Fruit fly (Drosophila melanogaster) whole organism, embryonic: ENCODE measurements around the gene CG10804.

Source experiments
- Abd-B ChIP-seq: fragments of 200-800 bp; sonication (Bioruptor generic); optimal IDR thresholded peaks from 2 replicates; lab custom pipeline; 2018; ENCODE audit warnings: missing biosample characterization, mild to moderate bottlenecking, missing genetic modification characterization, moderate library complexity
- Antp ChIP-seq: fragments of 200-800 bp; sonication (Bioruptor generic); optimal IDR thresholded peaks from 3 replicates; lab custom pipeline; 2016; ENCODE audit warnings: missing biosample characterization, missing genetic modification characterization
- Atf3 ChIP-seq: fragments of 200-800 bp; sonication (Bioruptor generic); optimal IDR thresholded peaks from 3 replicates; lab custom pipeline; 2016; ENCODE audit warnings: missing biosample characterization, missing genetic modification characterization
- CG10543 ChIP-seq: fragments of 200-800 bp; sonication (Bioruptor generic); optimal IDR thresholded peaks from 3 replicates; lab custom pipeline; 2017; ENCODE audit warnings: missing biosample characterization, mild to moderate bottlenecking, missing genetic modification characterization, moderate library complexity
- CG12942 ChIP-seq: fragments of 200-800 bp; sonication (Bioruptor generic); optimal IDR thresholded peaks from 3 replicates; lab custom pipeline; 2016; ENCODE audit warnings: missing biosample characterization, missing genetic modification characterization
- CG1529 ChIP-seq: fragments of 200-800 bp; sonication (Bioruptor generic); optimal IDR thresholded peaks from 3 replicates; lab custom pipeline; 2018; ENCODE audit warnings: missing biosample characterization, missing genetic modification characterization
- CG31224 ChIP-seq: fragments of 200-800 bp; sonication (Bioruptor generic); IDR thresholded peaks from 2 replicates; pipeline ENCODE4 v1.3.6; 2022; ENCODE audit warnings: missing biosample characterization, missing genetic modification characterization
- CG33213 ChIP-seq: fragments of 200-800 bp; sonication (Bioruptor generic); optimal IDR thresholded peaks from 3 replicates; lab custom pipeline; 2016; ENCODE audit warnings: missing biosample characterization, missing genetic modification characterization
- CG3726 ChIP-seq: fragments of 200-800 bp; sonication (Bioruptor generic); IDR thresholded peaks from 3 replicates; pipeline ENCODE4, ENCODE4 v1.3.6; 2022; ENCODE audit warnings: missing biosample characterization, missing genetic modification characterization
- CG4404 ChIP-seq: fragments of 200-800 bp; sonication (Bioruptor generic); IDR thresholded peaks from 2 replicates; pipeline ENCODE4 v1.3.6; 2022; ENCODE audit warnings: missing biosample characterization, missing genetic modification characterization
- CG4424 ChIP-seq: fragments of 200-800 bp; sonication (Bioruptor generic); optimal IDR thresholded peaks from 3 replicates; lab custom pipeline; 2016; ENCODE audit warnings: missing biosample characterization, missing genetic modification characterization
- CG4707 ChIP-seq: fragments of 200-800 bp; sonication (Bioruptor generic); optimal IDR thresholded peaks from 2 replicates; lab custom pipeline; 2018; ENCODE audit warnings: missing biosample characterization, mild to moderate bottlenecking, missing genetic modification characterization, moderate library complexity
- CG4820 ChIP-seq: fragments of 200-800 bp; sonication (Bioruptor generic); optimal IDR thresholded peaks from 3 replicates; lab custom pipeline; 2016; ENCODE audit warnings: missing biosample characterization, missing genetic modification characterization
- CG6272 ChIP-seq: fragments of 200-800 bp; sonication (Bioruptor generic); IDR thresholded peaks from 2 replicates; pipeline ENCODE4 v1.3.6; 2022; ENCODE audit warnings: missing biosample characterization, missing genetic modification characterization
- CG6813 ChIP-seq: fragments of 200-800 bp; sonication (Bioruptor generic); optimal IDR thresholded peaks from 2 replicates; lab custom pipeline; 2017; ENCODE audit warnings: missing biosample characterization, missing genetic modification characterization, mild to moderate bottlenecking, moderate library complexity, missing genetic modification reagents
- CG7357 ChIP-seq: fragments of 200-800 bp; sonication (Bioruptor generic); IDR thresholded peaks from 3 replicates; pipeline ENCODE4 v1.3.6; 2022; ENCODE audit warnings: missing biosample characterization, missing genetic modification characterization
- CG7786 ChIP-seq: fragments of 200-800 bp; sonication (Bioruptor generic); optimal IDR thresholded peaks from 2 replicates; lab custom pipeline; 2016; ENCODE audit warnings: missing biosample characterization, missing genetic modification characterization
- CG7963 ChIP-seq: fragments of 200-800 bp; sonication (Bioruptor generic); IDR thresholded peaks from 3 replicates; pipeline ENCODE4 v1.3.6; 2022; ENCODE audit warnings: missing biosample characterization, missing genetic modification characterization; ENCODE audit not compliant: partially characterized antibody
- CG8388 ChIP-seq: fragments of 200-800 bp; sonication (Bioruptor generic); optimal IDR thresholded peaks from 2 replicates; lab custom pipeline; 2019; ENCODE audit warnings: missing biosample characterization, mild to moderate bottlenecking, missing genetic modification characterization, moderate library complexity
- CG9817 ChIP-seq: fragments of 200-800 bp; sonication (Bioruptor generic); optimal IDR thresholded peaks from 2 replicates; lab custom pipeline; 2018; ENCODE audit warnings: missing biosample characterization, mild to moderate bottlenecking, missing genetic modification characterization, moderate library complexity
- Chrac-16 ChIP-seq: fragments of 200-800 bp; sonication (Bioruptor generic); optimal IDR thresholded peaks from 3 replicates; lab custom pipeline; 2016; ENCODE audit warnings: missing biosample characterization, missing genetic modification characterization
- Dll ChIP-seq: fragments of 200-800 bp; sonication (Bioruptor generic); IDR thresholded peaks from 4 replicates; pipeline ENCODE4 v1.3.6; 2022; ENCODE audit warnings: missing biosample characterization, missing genetic modification characterization; ENCODE audit not compliant: partially characterized antibody
- Drgx ChIP-seq: fragments of 200-800 bp; sonication (Bioruptor generic); IDR thresholded peaks from 2 replicates; pipeline ENCODE4 v1.3.6; 2022; ENCODE audit warnings: missing biosample characterization, missing genetic modification characterization
- Ets65A ChIP-seq: fragments of 200-800 bp; sonication (Bioruptor generic); peaks from one replicate; lab custom pipeline; 2016; ENCODE audit warnings: missing biosample characterization, missing genetic modification characterization
- Hey ChIP-seq: fragments of 200-800 bp; sonication (Bioruptor generic); optimal IDR thresholded peaks from 3 replicates; lab custom pipeline; 2018; ENCODE audit warnings: missing biosample characterization, mild to moderate bottlenecking, missing genetic modification characterization
- Hr51 ChIP-seq, 2 experiments: fragments of 200-800 bp; sonication (Bioruptor generic); optimal IDR thresholded peaks; 2 replicates in 1 of 2; 3 replicates in 1 of 2; lab custom pipeline; 2016 to 2018; ENCODE audit warnings: missing biosample characterization in 2 of 2, missing genetic modification characterization in 2 of 2, mild to moderate bottlenecking in 1 of 2, moderate library complexity in 1 of 2
- Med ChIP-seq: fragments of 200-800 bp; sonication (Bioruptor generic); peaks from one replicate; lab custom pipeline; 2016; ENCODE audit warnings: missing biosample characterization, missing genetic modification characterization, mild to moderate bottlenecking, inconsistent platforms, moderate library complexity
- Trl ChIP-seq, 3 experiments: fragments of >200 bp in 2 of 3; fragments of 200-800 bp in 1 of 3; sonication (Bioruptor generic) in 1 of 3; optimal IDR thresholded peaks; 2 replicates in 1 of 3; 3 replicates in 2 of 3; lab custom pipeline; 2016 to 2017; ENCODE audit warnings: missing biosample characterization in 1 of 3, missing genetic modification characterization in 1 of 3
- Vsx1 ChIP-seq: fragments of 200-800 bp; sonication (Bioruptor generic); optimal IDR thresholded peaks from 2 replicates; lab custom pipeline; 2017; ENCODE audit warnings: missing biosample characterization, mild to moderate bottlenecking, missing genetic modification characterization, missing genetic modification reagents
- ara ChIP-seq: fragments of 200-800 bp; sonication (Bioruptor generic); IDR thresholded peaks from 2 replicates; pipeline ENCODE4 v1.3.6; 2022; ENCODE audit warnings: missing biosample characterization, missing genetic modification characterization
- ash1 ChIP-seq: fragments of 200-800 bp; sonication (Bioruptor generic); optimal IDR thresholded peaks from 2 replicates; lab custom pipeline; 2018; ENCODE audit warnings: missing biosample characterization, mild to moderate bottlenecking, missing genetic modification characterization
- btn ChIP-seq: fragments of 200-800 bp; sonication (Bioruptor generic); optimal IDR thresholded peaks from 2 replicates; lab custom pipeline; 2016; ENCODE audit warnings: missing biosample characterization, missing genetic modification characterization
- cwo ChIP-seq: fragments of 200-800 bp; sonication (Bioruptor generic); optimal IDR thresholded peaks from 3 replicates; lab custom pipeline; 2017; ENCODE audit warnings: missing biosample characterization, missing genetic modification characterization, mild to moderate bottlenecking, moderate library complexity, missing genetic modification reagents
- danr ChIP-seq: fragments of 200-800 bp; sonication (Bioruptor generic); IDR thresholded peaks from 2 replicates; pipeline ENCODE4 v1.3.6; 2022; ENCODE audit warnings: missing biosample characterization, missing genetic modification characterization
- disco-r ChIP-seq: fragments of 200-800 bp; sonication (Bioruptor generic); optimal IDR thresholded peaks from 2 replicates; lab custom pipeline; 2016; ENCODE audit warnings: missing biosample characterization, missing genetic modification characterization
- dm ChIP-seq: fragments of 200-800 bp; sonication (Bioruptor generic); optimal IDR thresholded peaks from 3 replicates; lab custom pipeline; 2016; ENCODE audit warnings: missing biosample characterization, missing genetic modification characterization
- grn ChIP-seq: fragments of 200-800 bp; sonication (Bioruptor generic); optimal IDR thresholded peaks from 3 replicates; lab custom pipeline; 2017; ENCODE audit warnings: missing biosample characterization, missing genetic modification characterization
- gt ChIP-seq: fragments of 200-800 bp; sonication (Bioruptor generic); IDR thresholded peaks from 2 replicates; pipeline ENCODE4 v1.3.6; 2022; ENCODE audit warnings: missing biosample characterization, missing genetic modification characterization
- hbn ChIP-seq: fragments of 200-800 bp; sonication (Bioruptor generic); IDR thresholded peaks from 2 replicates; pipeline ENCODE4 v1.3.6; 2022; ENCODE audit warnings: missing biosample characterization, missing genetic modification characterization; ENCODE audit not compliant: partially characterized antibody
- nerfin-1 ChIP-seq: fragments of 200-800 bp; sonication (Bioruptor generic); optimal IDR thresholded peaks from 3 replicates; lab custom pipeline; 2019; ENCODE audit warnings: missing biosample characterization, mild to moderate bottlenecking, missing genetic modification characterization, moderate library complexity
- pho ChIP-seq: fragments of 200-800 bp; sonication (Bioruptor generic); optimal IDR thresholded peaks from 2 replicates; lab custom pipeline; 2016; ENCODE audit warnings: missing biosample characterization, missing genetic modification characterization
- pita ChIP-seq: fragments of 200-800 bp; sonication (Bioruptor generic); optimal IDR thresholded peaks from 2 replicates; lab custom pipeline; 2017; ENCODE audit warnings: missing biosample characterization, mild to moderate bottlenecking, missing genetic modification characterization
- prd ChIP-seq, 3 experiments: fragments of >200 bp in 2 of 3; fragments of 200-800 bp in 1 of 3; sonication (Bioruptor generic) in 1 of 3; optimal IDR thresholded peaks in 2 of 3; IDR thresholded peaks in 1 of 3; 2 replicates in 2 of 3; 3 replicates in 1 of 3; pipeline versions ENCODE4 v1.3.6 to Lab custom; 2017 to 2022; ENCODE audit warnings: missing biosample characterization in 1 of 3, missing genetic modification characterization in 1 of 3
- rib ChIP-seq: fragments of 200-800 bp; sonication (Bioruptor generic); IDR thresholded peaks from 2 replicates; pipeline ENCODE4 v1.3.6; 2022; ENCODE audit warnings: missing biosample characterization, missing genetic modification characterization
- sim ChIP-seq: fragments of 200-800 bp; sonication (Bioruptor generic); IDR thresholded peaks from 2 replicates; pipeline ENCODE4 v1.3.6; 2022; ENCODE audit warnings: missing biosample characterization, missing genetic modification characterization
- sisA ChIP-seq: fragments of 200-800 bp; sonication (Bioruptor generic); IDR thresholded peaks from 2 replicates; pipeline ENCODE4 v1.3.6; 2022; ENCODE audit warnings: missing biosample characterization, missing genetic modification characterization
- ssp ChIP-seq: fragments of 200-800 bp; sonication (Bioruptor generic); IDR thresholded peaks from 2 replicates; pipeline ENCODE4 v1.3.6; 2022; ENCODE audit warnings: missing biosample characterization, missing genetic modification characterization
- tgo ChIP-seq: fragments of 200-800 bp; sonication (Bioruptor generic); IDR thresholded peaks from 3 replicates; pipeline ENCODE4 v1.3.6; 2022; ENCODE audit warnings: missing biosample characterization, missing genetic modification characterization
- usp ChIP-seq: fragments of >200 bp; optimal IDR thresholded peaks from 2 replicates; lab custom pipeline; 2017; ENCODE audit warnings: missing biosample characterization, missing genetic modification characterization
- zen ChIP-seq: fragments of 200-800 bp; sonication (Bioruptor generic); optimal IDR thresholded peaks from 3 replicates; lab custom pipeline; 2018; ENCODE audit warnings: missing biosample characterization, mild to moderate bottlenecking, missing genetic modification characterization, moderate library complexity

Gene CG10804

DNA sequence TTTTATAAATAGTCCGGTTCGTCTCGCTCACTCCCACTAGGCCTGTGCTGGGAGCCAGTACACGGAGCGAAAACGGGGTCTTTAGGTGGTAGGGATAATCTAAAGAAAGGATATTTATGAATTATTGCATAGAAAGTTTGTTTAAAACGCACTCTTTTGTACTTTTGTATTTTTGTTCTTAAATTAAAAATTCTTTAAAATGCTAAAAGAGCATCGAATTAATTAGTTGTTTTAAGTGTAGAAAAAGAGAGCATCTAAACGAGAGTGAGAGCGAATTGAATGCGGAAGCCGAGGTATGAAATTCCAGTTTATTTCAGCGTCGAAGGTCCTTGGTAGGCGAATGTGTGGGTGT is 54.5 kb downstream of the CG10804 start (continued):
- TF ChIP-seq Trl (optimal IDR thresholded peaks at IDR 0.05; lab: Kevin White, UChicago) (no peak), Trl (GFP tag; optimal IDR thresholded peaks at IDR 0.05; lab: Kevin White, UChicago) (peak; percentile 68), gt (GFP tag; lab: Robert Waterston, UW) (no peak), CG12942 (GFP tag; lab: Kevin White, UChicago) (peak; percentile 64), Dll (GFP tag; lab: Robert Waterston, UW) (no peak), pho (peak; percentile 41), danr (peak; percentile 46), CG4424 (GFP tag; lab: Kevin White, UChicago) (peak; percentile 53), ash1 (GFP tag; lab: Kevin White, UChicago) (no peak), btn (peak; percentile 18), Abd-B (GFP tag; lab: Kevin White, UChicago) (peak; percentile 76), disco-r (GFP tag; lab: Kevin White, UChicago) (peak; percentile 64), CG1529 (GFP tag; lab: Kevin White, UChicago) (peak; percentile 68), Antp (GFP tag; lab: Kevin White, UChicago) (peak; percentile 53), Hey (tag; lab: Kevin White, UChicago) (no peak), rib (GFP tag; lab: Robert Waterston, UW) (no peak), CG7786 (peak; percentile 72), CG9817 (tag; lab: Kevin White, UChicago) (peak; percentile 50), Ets65A (GFP tag; lab: Kevin White, UChicago) (peak; percentile 96), sim (GFP tag; lab: Robert Waterston, UW) (0 out of 2 replicates have a peak, but pooled peaks have one; percentile 49), CG10543 (GFP tag; lab: Kevin White, UChicago) (no peak), hbn (GFP tag; lab: Robert Waterston, UW) (no peak), pita (GFP tag; lab: Kevin White, UChicago) (no peak), Atf3 (GFP tag; lab: Kevin White, UChicago) (peak; percentile 66), ara (GFP tag; lab: Robert Waterston, UW) (peak; percentile 81), usp (GFP tag; lab: Kevin White, UChicago) (no peak), tgo (GFP tag; lab: Robert Waterston, UW) (peak; percentile 28; the same call in 1 of the 3 replicates), sisA (GFP tag; lab: Robert Waterston, UW) (peak; percentile 72), CG7357 (GFP tag; lab: Robert Waterston, UW) (0 out of 3 replicates have a peak, but pooled peaks have one; percentile 47), Vsx1 (GFP tag; lab: Kevin White, UChicago) (peak; percentile 45), CG4404 (GFP tag; lab: Robert Waterston, UW) (peak; percentile 94), Chrac-16 (GFP tag; lab: Kevin White, UChicago) (peak; percentile 89), CG7963 (GFP tag; lab: Robert Waterston, UW) (no peak), dm (GFP tag; lab: Kevin White, UChicago) (peak; percentile 63), Med (GFP tag; lab: Kevin White, UChicago) (peak; percentile 94), CG6813 (GFP tag; lab: Kevin White, UChicago) (peak; percentile 32), CG4820 (GFP tag; lab: Kevin White, UChicago) (peak; percentile 70), CG3726 (GFP tag; lab: Robert Waterston, UW) (peak; percentile 71; the same call in 2 of the 3 replicates), CG8388 (GFP tag; lab: Kevin White, UChicago) (peak; percentile 57), cwo (GFP tag; lab: Kevin White, UChicago) (no peak), CG6272 (GFP tag; lab: Robert Waterston, UW) (peak; percentile 54), Drgx (peak; percentile 73), zen (peak; percentile 92), grn (no peak), ssp (GFP tag; lab: Robert Waterston, UW) (peak; percentile 37), prd (optimal IDR thresholded peaks at IDR 0.05; lab: Kevin White, UChicago) (no peak), prd (GFP tag; IDR thresholded peaks at IDR 0.05; lab: Robert Waterston, UW) (peak; percentile 94), nerfin-1 (tag; lab: Kevin White, UChicago) (peak; percentile 27), CG31224 (GFP tag; lab: Robert Waterston, UW) (peak; percentile 29; the same call in 1 of the 2 replicates), CG4707 (peak; percentile 58), Hr51 (GFP tag; optimal IDR thresholded peaks at IDR 0.05; lab: Kevin White, UChicago) (peak; percentile 75 to 82), CG33213 (GFP tag; lab: Kevin White, UChicago) (peak; percentile 33)
